Fruit fly (Drosophila melanogaster): ENCODE measurements around the gene CG42676.

CG42676 gene

dm6 chr3L:1827809-1828371 is 25.0 kb downstream of the CG42676 start:
- no peak for TF ChIP-seq EcR (GFP tag; optimal IDR thresholded peaks at IDR 0.05)

- TF ChIP-seq psq (optimal IDR thresholded peaks at IDR 0.05) (no peak), pan (optimal IDR thresholded peaks at IDR 0.05) (peak; percentile 65)
Measured at dm6 chr3L:1829539-1829938, 26.6 kb downstream of the CG42676 start.

- TF ChIP-seq usp (GFP tag; optimal IDR thresholded peaks at IDR 0.05) (no peak), CG8478 (optimal IDR thresholded peaks at IDR 0.05) (no peak), EcR (GFP tag; optimal IDR thresholded peaks at IDR 0.05) (peak in 1 of 2 experiments; percentile 33), pan (optimal IDR thresholded peaks at IDR 0.05) (no peak)
Measured at dm6 chr3L:1831753-1832268, 28.9 kb downstream of the CG42676 start, which contains the start of gene Cpr62Ba. Gene Cpr62Ba, minus strand, starts transcription at chr3L:1831783.

- no peak for TF ChIP-seq usp (GFP tag; optimal IDR thresholded peaks at IDR 0.05)
- no peak for TF ChIP-seq psq (optimal IDR thresholded peaks at IDR 0.05)
- no peak for TF ChIP-seq CG8478 (optimal IDR thresholded peaks at IDR 0.05)
- no peak for TF ChIP-seq Dll (optimal IDR thresholded peaks at IDR 0.05)
- no peak for TF ChIP-seq EcR (GFP tag; optimal IDR thresholded peaks at IDR 0.05)
- TF ChIP-seq pan (optimal IDR thresholded peaks at IDR 0.05), result no peak
Measured at dm6 chr3L:1835064-1835463, 32.2 kb downstream of the CG42676 start, which contains the start of gene Cpr62Bb. Gene Cpr62Bb, minus strand, starts transcription at chr3L:1835164.

DNA sequence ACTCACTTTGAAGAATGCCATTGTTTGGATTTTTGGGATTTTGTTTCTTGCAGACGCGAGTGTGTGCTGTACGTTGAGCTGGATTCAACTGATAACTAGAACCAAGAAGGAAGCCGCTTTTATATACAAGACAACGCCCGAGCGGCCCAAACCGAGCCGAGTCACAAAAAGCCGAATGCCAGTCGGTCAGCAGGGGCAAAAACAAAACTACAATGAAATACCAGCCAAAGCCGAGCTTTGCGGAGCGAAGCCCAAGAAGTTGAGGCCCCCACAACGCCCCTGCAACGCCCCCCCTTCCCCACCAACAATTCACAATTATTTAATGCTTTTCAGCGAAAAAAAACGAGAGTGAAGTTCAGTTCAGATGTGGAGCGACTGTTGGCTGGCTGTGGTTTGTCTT is 39.1 kb downstream of the CG42676 start, which contains the start of gene Cpr62Bc:
Cpr62Bc (minus strand) TSS at position 101 of the 400 bp plus-strand sequence.
- TF ChIP-seq psq (optimal IDR thresholded peaks at IDR 0.05) (no peak), Dll (optimal IDR thresholded peaks at IDR 0.05) (no peak), usp (GFP tag; optimal IDR thresholded peaks at IDR 0.05) (no peak), CG8478 (optimal IDR thresholded peaks at IDR 0.05) (no peak)

DNA sequence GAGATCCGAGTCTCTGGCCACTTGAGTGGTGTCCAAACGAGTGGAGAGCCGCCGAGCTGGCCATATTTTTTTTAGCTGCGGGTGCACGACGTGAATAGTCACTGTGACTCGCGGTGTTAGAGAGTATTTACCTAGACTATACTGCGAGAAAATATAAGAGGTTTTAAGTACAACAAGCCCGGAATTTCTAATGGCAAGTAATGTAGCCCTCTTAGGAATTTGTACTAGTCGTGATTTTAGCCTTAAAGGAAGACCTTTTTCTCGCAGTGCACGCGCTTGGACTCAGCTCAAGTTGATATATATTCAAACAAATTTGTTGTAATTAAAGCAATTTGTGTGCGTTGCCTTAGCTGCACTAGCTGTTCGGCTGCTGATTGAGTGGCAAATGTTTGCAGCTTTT is 41.7 kb downstream of the CG42676 start:
- no peak for TF ChIP-seq psq (optimal IDR thresholded peaks at IDR 0.05)
- no peak for TF ChIP-seq CG8478 (optimal IDR thresholded peaks at IDR 0.05)
- TF ChIP-seq EcR (GFP tag; optimal IDR thresholded peaks at IDR 0.05), result no peak
- TF ChIP-seq Dll (optimal IDR thresholded peaks at IDR 0.05), result no peak
- no peak for TF ChIP-seq usp (GFP tag; optimal IDR thresholded peaks at IDR 0.05)
- no peak for TF ChIP-seq pan (optimal IDR thresholded peaks at IDR 0.05)

dm6 chr3L:1850498-1850897 is 47.6 kb downstream of the CG42676 start:
- TF ChIP-seq EcR (GFP tag; optimal IDR thresholded peaks at IDR 0.05) (no peak), psq (optimal IDR thresholded peaks at IDR 0.05) (no peak), Dll (optimal IDR thresholded peaks at IDR 0.05) (no peak), usp (GFP tag; optimal IDR thresholded peaks at IDR 0.05) (no peak), pan (optimal IDR thresholded peaks at IDR 0.05) (no peak), CG8478 (optimal IDR thresholded peaks at IDR 0.05) (no peak)

dm6 chr3L:1853277-1853676 is 50.4 kb downstream of the CG42676 start:
- TF ChIP-seq EcR (GFP tag; optimal IDR thresholded peaks at IDR 0.05) (no peak), pan (optimal IDR thresholded peaks at IDR 0.05) (no peak), CG8478 (optimal IDR thresholded peaks at IDR 0.05) (no peak), usp (GFP tag; optimal IDR thresholded peaks at IDR 0.05) (no peak), Dll (optimal IDR thresholded peaks at IDR 0.05) (no peak), psq (optimal IDR thresholded peaks at IDR 0.05) (no peak)

- TF ChIP-seq pan (optimal IDR thresholded peaks at IDR 0.05), result no peak
- TF ChIP-seq EcR (GFP tag; optimal IDR thresholded peaks at IDR 0.05), result no peak
- TF ChIP-seq usp (GFP tag; optimal IDR thresholded peaks at IDR 0.05), result no peak
- no peak for TF ChIP-seq Dll (optimal IDR thresholded peaks at IDR 0.05)
- TF ChIP-seq CG8478 (optimal IDR thresholded peaks at IDR 0.05), result no peak
- no peak for TF ChIP-seq psq (optimal IDR thresholded peaks at IDR 0.05)
Measured at dm6 chr3L:1855491-1855890, 52.6 kb downstream of the CG42676 start, which contains the start of gene CNMa. Gene CNMa, minus strand, starts transcription at chr3L:1855591.
